Fruit fly (Drosophila melanogaster) whole organism, wandering third instar larva: Measurements from ENCODE around the gene sesB.

Experiments used
- Abd-B ChIP-seq: fragments of >200 bp; optimal IDR thresholded peaks from 2 replicates; lab custom pipeline; 2017; ENCODE audit warnings: missing biosample characterization, missing genetic modification characterization
- Dfd ChIP-seq: fragments of >200 bp; optimal IDR thresholded peaks from 2 replicates; lab custom pipeline; 2017; ENCODE audit warnings: missing biosample characterization, missing genetic modification characterization
- Dif ChIP-seq: fragments of 200-275, 200-300 bp; sonication (Bioruptor generic); optimal IDR thresholded peaks from 2 replicates; lab custom pipeline; 2018; ENCODE audit warnings: missing biosample characterization, missing genetic modification characterization; ENCODE audit not compliant: partially characterized antibody
- Hr78 ChIP-seq: fragments of >200 bp; optimal IDR thresholded peaks from 2 replicates; lab custom pipeline; 2017; ENCODE audit warnings: missing biosample characterization, missing genetic modification characterization
- Myc ChIP-seq: fragments of >200 bp; optimal IDR thresholded peaks from 2 replicates; lab custom pipeline; 2017
- OdsH ChIP-seq: fragments of 200-800 bp; sonication (Bioruptor generic); optimal IDR thresholded peaks from 2 replicates; lab custom pipeline; 2016; ENCODE audit warnings: missing biosample characterization, mild to moderate bottlenecking, missing genetic modification characterization
- h ChIP-seq: fragments of 200-800 bp; sonication (Bioruptor generic); optimal IDR thresholded peaks from 3 replicates; lab custom pipeline; 2016; ENCODE audit warnings: missing biosample characterization, mild to moderate bottlenecking, missing genetic modification characterization
- psq ChIP-seq: fragments of 200-800 bp; sonication (Bioruptor generic); optimal IDR thresholded peaks from 3 replicates; lab custom pipeline; 2017; ENCODE audit warnings: missing biosample characterization, mild to moderate bottlenecking, missing genetic modification characterization, moderate library complexity
- usp ChIP-seq: fragments of >200 bp; optimal IDR thresholded peaks from 2 replicates; lab custom pipeline; 2017; ENCODE audit warnings: missing biosample characterization, missing genetic modification characterization

- no peak for TF ChIP-seq h (GFP tag; lab: Kevin White, UChicago)
- no peak for TF ChIP-seq Dif (GFP tag; lab: Kevin White, UChicago)
- no peak for TF ChIP-seq usp
- TF ChIP-seq Myc (lab: Kevin White, UChicago) = no peak
- no peak for TF ChIP-seq Hr78 (GFP tag; lab: Kevin White, UChicago)
- TF ChIP-seq psq (GFP tag; lab: Kevin White, UChicago) = no peak
- TF ChIP-seq Abd-B (GFP tag; lab: Kevin White, UChicago) = no peak
- peak; percentile 14 for TF ChIP-seq Dfd
- TF ChIP-seq OdsH (GFP tag; lab: Kevin White, UChicago) = no peak
These were observed 37.5 kb upstream of the sesB start, which contains the start of gene Imp for dm6 chrX:10824227-10824702.
